Fruit fly (Drosophila melanogaster) whole organism, embryonic: ENCODE measurements around the gene AlkB.

Source experiments
- ATbp ChIP-seq: fragments of 200-800 bp; sonication (Bioruptor generic); optimal IDR thresholded peaks from 2 replicates; lab custom pipeline; 2017; ENCODE audit warnings: missing biosample characterization, mild to moderate bottlenecking, missing genetic modification characterization, missing genetic modification reagents
- Atf-2 ChIP-seq: fragments of 200-800 bp; sonication (Bioruptor generic); optimal IDR thresholded peaks from 2 replicates; lab custom pipeline; 2016; ENCODE audit warnings: missing biosample characterization, missing genetic modification characterization
- Bgb ChIP-seq: fragments of 200-800 bp; sonication (Bioruptor generic); IDR thresholded peaks from 2 replicates; pipeline ENCODE4 v1.3.6; 2022; ENCODE audit warnings: missing biosample characterization, missing genetic modification characterization; ENCODE audit not compliant: partially characterized antibody
- CG10209 ChIP-seq: fragments of 200-800 bp; sonication (Bioruptor generic); optimal IDR thresholded peaks from 3 replicates; lab custom pipeline; 2017; ENCODE audit warnings: missing biosample characterization, mild to moderate bottlenecking, missing genetic modification characterization, missing genetic modification reagents
- CG1024 ChIP-seq: fragments of 200-800 bp; sonication (Bioruptor generic); IDR thresholded peaks from 2 replicates; pipeline ENCODE4 v1.3.6; 2022; ENCODE audit warnings: missing biosample characterization, missing genetic modification characterization
- CG11085 ChIP-seq: fragments of 200-800 bp; sonication (Bioruptor generic); IDR thresholded peaks from 2 replicates; pipeline ENCODE4 v1.3.6; 2022; ENCODE audit warnings: missing biosample characterization, missing genetic modification characterization
- CG11560 ChIP-seq: fragments of 200-800 bp; sonication (Bioruptor generic); IDR thresholded peaks from 3 replicates; pipeline ENCODE4 v1.3.6; 2022; ENCODE audit warnings: missing biosample characterization, missing genetic modification characterization
- CG12155 ChIP-seq: fragments of 200-800 bp; sonication (Bioruptor generic); optimal IDR thresholded peaks from 3 replicates; lab custom pipeline; 2016; ENCODE audit warnings: missing biosample characterization, missing genetic modification characterization
- CG15011 ChIP-seq: fragments of 200-800 bp; sonication (Bioruptor generic); optimal IDR thresholded peaks from 3 replicates; lab custom pipeline; 2018; ENCODE audit warnings: missing biosample characterization, mild to moderate bottlenecking, missing genetic modification characterization
- CG16815 ChIP-seq: fragments of 200-800 bp; sonication (Bioruptor generic); optimal IDR thresholded peaks from 3 replicates; lab custom pipeline; 2017; ENCODE audit warnings: missing biosample characterization, mild to moderate bottlenecking, missing genetic modification characterization
- CG17328 ChIP-seq: fragments of 200-800 bp; sonication (Bioruptor generic); IDR thresholded peaks from 2 replicates; pipeline ENCODE4 v1.3.6; 2022; ENCODE audit warnings: missing biosample characterization, missing genetic modification characterization
- CG17829 ChIP-seq: fragments of 200-800 bp; optimal IDR thresholded peaks from 2 replicates; lab custom pipeline; 2019; ENCODE audit warnings: missing biosample characterization, mild to moderate bottlenecking, missing genetic modification characterization, moderate library complexity
- CG1792 ChIP-seq: fragments of 200-800 bp; sonication (Bioruptor generic); optimal IDR thresholded peaks from 2 replicates; lab custom pipeline; 2016; ENCODE audit warnings: missing biosample characterization, missing genetic modification characterization
- CG18599 ChIP-seq: fragments of 200-800 bp; sonication (Bioruptor generic); optimal IDR thresholded peaks from 3 replicates; lab custom pipeline; 2017; ENCODE audit warnings: missing biosample characterization, missing genetic modification characterization, mild to moderate bottlenecking, moderate library complexity, missing genetic modification reagents
- CG2129 ChIP-seq: fragments of 200-800 bp; sonication (Bioruptor generic); IDR thresholded peaks from 2 replicates; pipeline ENCODE4 v1.3.6; 2022; ENCODE audit warnings: missing biosample characterization, missing genetic modification characterization; ENCODE audit not compliant: partially characterized antibody
- CG2202 ChIP-seq: fragments of 200-800 bp; sonication (Bioruptor generic); optimal IDR thresholded peaks from 2 replicates; lab custom pipeline; 2018; ENCODE audit warnings: missing biosample characterization, mild to moderate bottlenecking, missing genetic modification characterization
- CG34224 ChIP-seq: fragments of 200-800 bp; sonication (Bioruptor generic); IDR thresholded peaks from 3 replicates; pipeline ENCODE4 v1.3.6; 2022; ENCODE audit warnings: missing biosample characterization, missing genetic modification characterization; ENCODE audit not compliant: partially characterized antibody
- CG4328 ChIP-seq: fragments of 200-800 bp; sonication (Bioruptor generic); optimal IDR thresholded peaks from 3 replicates; lab custom pipeline; 2017; ENCODE audit warnings: missing biosample characterization, missing genetic modification reagents, missing genetic modification characterization
- CG7745 ChIP-seq: fragments of 200-800 bp; sonication (Bioruptor generic); optimal IDR thresholded peaks from 2 replicates; lab custom pipeline; 2018; ENCODE audit warnings: missing biosample characterization, mild to moderate bottlenecking, missing genetic modification characterization, moderate library complexity
- CG7786 ChIP-seq: fragments of 200-800 bp; sonication (Bioruptor generic); optimal IDR thresholded peaks from 2 replicates; lab custom pipeline; 2016; ENCODE audit warnings: missing biosample characterization, missing genetic modification characterization
- CG8388 ChIP-seq: fragments of 200-800 bp; sonication (Bioruptor generic); optimal IDR thresholded peaks from 2 replicates; lab custom pipeline; 2019; ENCODE audit warnings: missing biosample characterization, mild to moderate bottlenecking, missing genetic modification characterization, moderate library complexity
- CG9609 ChIP-seq: fragments of 200-800 bp; sonication (Bioruptor generic); optimal IDR thresholded peaks from 3 replicates; lab custom pipeline; 2016; ENCODE audit warnings: missing biosample characterization, missing genetic modification characterization
- CG9817 ChIP-seq: fragments of 200-800 bp; sonication (Bioruptor generic); optimal IDR thresholded peaks from 2 replicates; lab custom pipeline; 2018; ENCODE audit warnings: missing biosample characterization, mild to moderate bottlenecking, missing genetic modification characterization, moderate library complexity
- Doc3 ChIP-seq: fragments of 200-800 bp; sonication (Bioruptor generic); IDR thresholded peaks from 3 replicates; pipeline ENCODE4 v1.3.6; 2022; ENCODE audit warnings: missing biosample characterization, missing genetic modification characterization; ENCODE audit not compliant: partially characterized antibody
- Dp ChIP-seq: fragments of 200-800 bp; sonication (Bioruptor generic); optimal IDR thresholded peaks from 2 replicates; lab custom pipeline; 2018; ENCODE audit warnings: missing biosample characterization, mild to moderate bottlenecking, missing genetic modification characterization, moderate library complexity
- Gsc ChIP-seq: fragments of 200-800 bp; sonication (Bioruptor generic); IDR thresholded peaks from 2 replicates; pipeline ENCODE4 v1.3.6; 2022; ENCODE audit warnings: missing biosample characterization, missing genetic modification characterization
- HLH54F ChIP-seq: fragments of 200-800 bp; sonication (Bioruptor generic); optimal IDR thresholded peaks from 3 replicates; lab custom pipeline; 2016; ENCODE audit warnings: missing biosample characterization, missing genetic modification characterization
- Max ChIP-seq: fragments of 200-800 bp; sonication (Bioruptor generic); optimal IDR thresholded peaks from 2 replicates; lab custom pipeline; 2016; ENCODE audit warnings: missing biosample characterization, mild to moderate bottlenecking, missing genetic modification characterization
- NfI ChIP-seq: fragments of 200-800 bp; sonication (Bioruptor generic); optimal IDR thresholded peaks from 3 replicates; lab custom pipeline; 2018; ENCODE audit warnings: missing biosample characterization, mild to moderate bottlenecking, missing genetic modification characterization, moderate library complexity
- Spps ChIP-seq: fragments of 200-800 bp; sonication (Bioruptor generic); optimal IDR thresholded peaks from 2 replicates; lab custom pipeline; 2018; ENCODE audit warnings: missing biosample characterization, mild to moderate bottlenecking, missing genetic modification characterization
- Taf1 ChIP-seq: fragments of 200-800 bp; sonication (Bioruptor generic); IDR thresholded peaks from 2 replicates; pipeline ENCODE4 v1.3.6; 2022; ENCODE audit warnings: missing biosample characterization, missing genetic modification characterization
- az2 ChIP-seq: fragments of 200-800 bp; sonication (Bioruptor generic); optimal IDR thresholded peaks from 3 replicates; lab custom pipeline; 2016; ENCODE audit warnings: missing biosample characterization, missing genetic modification characterization
- bsh ChIP-seq, 2 experiments: fragments of 200-800 bp; sonication (Bioruptor generic); optimal IDR thresholded peaks; 2 replicates each; lab custom pipeline; 2017 to 2018; ENCODE audit warnings: mild to moderate bottlenecking in 2 of 2, missing biosample characterization in 2 of 2, missing genetic modification characterization in 2 of 2, moderate library complexity in 1 of 2
- ems ChIP-seq: fragments of 200-800 bp; sonication (Bioruptor generic); optimal IDR thresholded peaks from 3 replicates; lab custom pipeline; 2016; ENCODE audit warnings: missing biosample characterization, missing genetic modification characterization
- gfzf ChIP-seq: fragments of 200-800 bp; sonication (Bioruptor generic); optimal IDR thresholded peaks from 2 replicates; lab custom pipeline; 2016; ENCODE audit warnings: missing biosample characterization, mild to moderate bottlenecking, missing genetic modification characterization, moderate library complexity
- ham ChIP-seq: fragments of 200-800 bp; sonication (Bioruptor generic); IDR thresholded peaks from 2 replicates; pipeline ENCODE4 v1.3.6; 2022; ENCODE audit warnings: missing biosample characterization, missing genetic modification characterization
- hb ChIP-seq: fragments of 200-800 bp; sonication (Bioruptor generic); IDR thresholded peaks from 3 replicates; pipeline ENCODE4 v1.3.6; 2022; ENCODE audit warnings: missing biosample characterization, missing genetic modification characterization; ENCODE audit not compliant: partially characterized antibody
- jumu ChIP-seq: fragments of 200-800 bp; sonication (Bioruptor generic); optimal IDR thresholded peaks from 3 replicates; lab custom pipeline; 2016; ENCODE audit warnings: missing biosample characterization, missing genetic modification characterization
- kni ChIP-seq: fragments of 200-800 bp; sonication (Bioruptor generic); optimal IDR thresholded peaks from 3 replicates; lab custom pipeline; 2017; ENCODE audit warnings: mild to moderate bottlenecking, missing biosample characterization, missing genetic modification reagents, missing genetic modification characterization
- nom ChIP-seq: fragments of 200-800 bp; sonication (Bioruptor generic); optimal IDR thresholded peaks from 2 replicates; lab custom pipeline; 2017; ENCODE audit warnings: missing biosample characterization, missing genetic modification characterization, mild to moderate bottlenecking, moderate library complexity, missing genetic modification reagents
- onecut ChIP-seq: fragments of 200-800 bp; sonication (Bioruptor generic); IDR thresholded peaks from 2 replicates; pipeline ENCODE4 v1.3.6; 2022; ENCODE audit warnings: missing biosample characterization, missing genetic modification characterization
- peb ChIP-seq: fragments of 200-800 bp; sonication (Bioruptor generic); IDR thresholded peaks from 2 replicates; pipeline ENCODE4 v1.3.6; 2022; ENCODE audit warnings: missing biosample characterization, missing genetic modification characterization
- pita ChIP-seq: fragments of 200-800 bp; sonication (Bioruptor generic); optimal IDR thresholded peaks from 2 replicates; lab custom pipeline; 2017; ENCODE audit warnings: missing biosample characterization, mild to moderate bottlenecking, missing genetic modification characterization
- run ChIP-seq: fragments of 200-800 bp; sonication (Bioruptor generic); optimal IDR thresholded peaks from 3 replicates; lab custom pipeline; 2018; ENCODE audit warnings: missing biosample characterization, mild to moderate bottlenecking, missing genetic modification characterization
- stc ChIP-seq: fragments of 200-800 bp; sonication (Bioruptor generic); IDR thresholded peaks from 2 replicates; pipeline ENCODE4 v1.3.6; 2022; ENCODE audit warnings: missing biosample characterization, missing genetic modification characterization
- stwl ChIP-seq: fragments of 200-800 bp; sonication (Bioruptor generic); optimal IDR thresholded peaks from 3 replicates; lab custom pipeline; 2018; ENCODE audit warnings: missing biosample characterization, mild to moderate bottlenecking, missing genetic modification characterization, moderate library complexity
- unc-4 ChIP-seq: fragments of 200-800 bp; sonication (Bioruptor generic); IDR thresholded peaks from 2 replicates; pipeline ENCODE4 v1.3.6; 2022; ENCODE audit warnings: missing biosample characterization, missing genetic modification characterization; ENCODE audit not compliant: partially characterized antibody
- z ChIP-seq: fragments of 200-800 bp; sonication (Bioruptor generic); IDR thresholded peaks from 3 replicates; pipeline ENCODE4 v1.3.6; 2022; ENCODE audit warnings: missing biosample characterization, missing genetic modification characterization

Gene AlkB

dm6 chrX:15811666-15812614 lies 47.3 kb downstream of the AlkB start (continued):
- TF ChIP-seq CG16815 (GFP tag; lab: Kevin White, UChicago) (no peak), CG17328 (GFP tag; lab: Robert Waterston, UW) (no peak), pita (GFP tag; lab: Kevin White, UChicago) (no peak), peb (GFP tag; lab: Robert Waterston, UW) (no peak), unc-4 (GFP tag; lab: Robert Waterston, UW) (peak; percentile 40; the same call in 1 of the 2 replicates), Atf-2 (GFP tag; lab: Kevin White, UChicago) (no peak), CG7786 (GFP tag; lab: Kevin White, UChicago) (no peak), CG11560 (tag; lab: Robert Waterston, UW) (no peak), ham (no peak), CG34224 (GFP tag; lab: Robert Waterston, UW) (peak; percentile 65), bsh (GFP tag; optimal IDR thresholded peaks at IDR 0.05; lab: Kevin White, UChicago) (no peak), Gsc (GFP tag; lab: Robert Waterston, UW) (no peak), run (tag; lab: Kevin White, UChicago) (no peak), CG9817 (tag; lab: Kevin White, UChicago) (no peak), CG9609 (GFP tag; lab: Kevin White, UChicago) (no peak), CG1792 (no peak), Bgb (GFP tag; lab: Robert Waterston, UW) (no peak; the same call in 1 of the 2 replicates), ems (GFP tag; lab: Kevin White, UChicago) (no peak), jumu (GFP tag; lab: Kevin White, UChicago) (no peak), CG17829 (tag; lab: Kevin White, UChicago) (no peak), stc (GFP tag; lab: Robert Waterston, UW) (peak; percentile 26; the same call in 1 of the 2 replicates), kni (GFP tag; lab: Kevin White, UChicago) (peak; percentile 98), CG1024 (GFP tag; lab: Robert Waterston, UW) (no peak), gfzf (no peak), CG4328 (GFP tag; lab: Kevin White, UChicago) (no peak), z (GFP tag; lab: Robert Waterston, UW) (peak; percentile 56; the same call in 1 of the 3 replicates), hb (no peak), NfI (GFP tag; lab: Kevin White, UChicago) (no peak), CG2202 (tag; lab: Kevin White, UChicago) (no peak), CG15011 (no peak), CG7745 (tag; lab: Kevin White, UChicago) (no peak), Taf1 (GFP tag; lab: Robert Waterston, UW) (no peak), Dp (no peak), onecut (peak; percentile 67), stwl (no peak), CG11085 (no peak), nom (peak; percentile 50), HLH54F (GFP tag; lab: Kevin White, UChicago) (no peak), Spps (no peak), ATbp (GFP tag; lab: Kevin White, UChicago) (no peak), CG10209 (GFP tag; lab: Kevin White, UChicago) (no peak), CG2129 (GFP tag; lab: Robert Waterston, UW) (0 out of 2 replicates have a peak, but pooled peaks have one; percentile 13), az2 (GFP tag; lab: Kevin White, UChicago) (no peak), CG18599 (GFP tag; lab: Kevin White, UChicago) (peak; percentile 10), Doc3 (GFP tag; lab: Robert Waterston, UW) (no peak), CG12155 (GFP tag; lab: Kevin White, UChicago) (no peak), Max (GFP tag; lab: Kevin White, UChicago) (no peak), CG8388 (no peak)
